Worm (Caenorhabditis elegans): Measurements from ENCODE around the gene dsc-1.

DNA sequence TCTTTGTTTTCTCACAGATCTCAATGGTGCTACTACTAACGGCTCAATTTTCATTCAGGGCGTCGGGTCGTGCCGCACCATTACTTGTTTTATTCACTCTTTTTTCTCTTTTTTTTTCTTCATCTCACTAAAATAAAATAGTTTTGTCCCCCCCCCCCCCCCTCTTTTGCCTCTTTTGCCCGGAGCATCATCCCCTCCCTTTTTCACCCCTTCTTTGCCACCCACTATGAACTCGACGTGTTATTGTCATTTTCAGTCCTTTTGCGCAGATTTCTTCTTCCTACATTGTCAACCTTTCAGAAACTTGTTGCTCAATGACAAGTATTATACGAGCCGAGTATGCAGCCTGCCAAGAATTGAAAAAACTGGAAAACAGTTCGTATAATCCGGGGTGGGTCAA, 8.6 kb downstream of the dsc-1 start, which contains the start of gene seb-3:
- TF ChIP-seq madf-3 (GFP tag; IDR thresholded peaks at IDR 0.05), result no peak
- TF ChIP-seq attf-5 (GFP tag; optimal IDR thresholded peaks at IDR 0.05), result no peak
